Fruit fly (Drosophila melanogaster): ENCODE measurements around the gene CG9281.

Gene CG9281

DNA sequence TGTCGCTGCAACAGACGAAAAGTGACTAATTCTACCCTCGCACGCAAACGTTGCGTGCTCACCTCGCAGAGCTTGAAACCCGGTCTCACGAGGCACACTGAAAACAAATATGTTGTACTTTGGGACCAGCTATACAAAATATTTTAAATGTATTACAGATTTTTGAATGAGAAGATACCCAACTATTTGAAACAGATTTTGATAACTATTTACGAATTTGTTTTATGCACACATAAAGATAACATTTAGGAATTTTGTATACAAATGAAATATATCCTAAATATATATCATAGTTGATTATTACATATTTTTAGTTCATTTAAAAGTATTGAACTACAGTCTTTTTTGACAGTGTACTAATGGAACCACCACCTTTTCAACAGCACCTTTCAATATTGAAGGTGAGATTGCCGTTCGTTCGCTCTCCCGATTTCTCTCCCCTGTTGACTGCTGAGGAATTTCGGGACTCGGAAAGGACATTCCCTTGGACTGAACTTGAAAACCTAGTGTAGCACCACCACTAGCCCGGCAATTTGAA lies 39.2 kb downstream of the CG9281 start, which contains the start of gene CG15646 (continued):
- TF ChIP-seq al (GFP tag; IDR thresholded peaks at IDR 0.05) (no peak), yki (optimal IDR thresholded peaks at IDR 0.05) (no peak), CG16779 (GFP tag; IDR thresholded peaks at IDR 0.05) (no peak), CG31441 (GFP tag; IDR thresholded peaks at IDR 0.05) (peak; percentile 84), chif (GFP tag; optimal IDR thresholded peaks at IDR 0.05) (peak; percentile 3 to 49), CG12219 (GFP tag; optimal IDR thresholded peaks at IDR 0.05) (peak; percentile 47), CG18262 (tag; optimal IDR thresholded peaks at IDR 0.05) (peak; percentile 95), crc (GFP tag; optimal IDR thresholded peaks at IDR 0.05) (no peak), MTF-1 (GFP tag; optimal IDR thresholded peaks at IDR 0.05; ENCODE audit: borderline replicate concordance) (no peak), pzg (GFP tag; optimal IDR thresholded peaks at IDR 0.05) (no peak), Opbp (GFP tag; IDR thresholded peaks at IDR 0.05; ENCODE audit: partially characterized antibody) (peak; percentile 67; the same call in 2 of the 3 replicates), fu2 (GFP tag; optimal IDR thresholded peaks at IDR 0.05) (no peak), crp (GFP tag; optimal IDR thresholded peaks at IDR 0.05) (no peak), CG9437 (GFP tag; optimal IDR thresholded peaks at IDR 0.05) (peak; percentile 53), Dad (GFP tag; optimal IDR thresholded peaks at IDR 0.05) (no peak), ci (GFP tag; IDR thresholded peaks at IDR 0.05) (peak; percentile 51; the same call in 1 of the 3 replicates), CG8944 (GFP tag; optimal IDR thresholded peaks at IDR 0.05) (no peak), CG6813 (GFP tag; optimal IDR thresholded peaks at IDR 0.05) (peak; percentile 40), Adf1 (GFP tag; IDR thresholded peaks at IDR 0.05) (no peak), CG11504 (tag; optimal IDR thresholded peaks at IDR 0.05) (peak; percentile 83), CG6683 (GFP tag; optimal IDR thresholded peaks at IDR 0.05) (no peak), CG6654 (GFP tag; optimal IDR thresholded peaks at IDR 0.05) (no peak), kah (GFP tag; optimal IDR thresholded peaks at IDR 0.05) (peak; percentile 21), CG30403 (GFP tag; optimal IDR thresholded peaks at IDR 0.05) (peak; percentile 70), rib (GFP tag; IDR thresholded peaks at IDR 0.05) (no peak), CG17359 (tag; optimal IDR thresholded peaks at IDR 0.05) (no peak), emc (GFP tag; optimal IDR thresholded peaks at IDR 0.05) (no peak), nom (GFP tag; optimal IDR thresholded peaks at IDR 0.05) (peak; percentile 45), CG10321 (GFP tag; IDR thresholded peaks at IDR 0.05) (no peak), CG7357 (GFP tag; IDR thresholded peaks at IDR 0.05) (no peak), ttk (GFP tag; IDR thresholded peaks at IDR 0.05) (no peak), Doc3 (GFP tag; IDR thresholded peaks at IDR 0.05; ENCODE audit: partially characterized antibody) (no peak), CG13624 (GFP tag; optimal IDR thresholded peaks at IDR 0.05) (no peak), Drgx (GFP tag; IDR thresholded peaks at IDR 0.05) (no peak), bcd (GFP tag; optimal IDR thresholded peaks at IDR 0.05) (peak; percentile 66), sima (GFP tag; optimal IDR thresholded peaks at IDR 0.05) (no peak), inv (GFP tag; IDR thresholded peaks at IDR 0.05; ENCODE audit: partially characterized antibody) (no peak), sr (GFP tag; IDR thresholded peaks at IDR 0.05) (no peak), tna (GFP tag; IDR thresholded peaks at IDR 0.05; ENCODE audit: partially characterized antibody) (no peak), CG11560 (tag; IDR thresholded peaks at IDR 0.05) (no peak), CG13296 (GFP tag; optimal IDR thresholded peaks at IDR 0.05) (peak; percentile 8), lmd (GFP tag; IDR thresholded peaks at IDR 0.05) (peak; percentile 69; the same call in 1 of the 2 replicates), Hr3 (GFP tag; optimal IDR thresholded peaks at IDR 0.05) (peak; percentile 65), Sin3A (optimal IDR thresholded peaks at IDR 0.05) (no peak), trh (GFP tag; optimal IDR thresholded peaks at IDR 0.05) (peak; percentile 15), CG9609 (GFP tag; optimal IDR thresholded peaks at IDR 0.05) (no peak), sd (tag; optimal IDR thresholded peaks at IDR 0.05) (peak; percentile 62), CG7745 (tag; optimal IDR thresholded peaks at IDR 0.05) (peak; percentile 10), Sry-δ (GFP tag; optimal IDR thresholded peaks at IDR 0.05) (no peak), bbx (GFP tag; IDR thresholded peaks at IDR 0.05; ENCODE audit: partially characterized antibody) (peak; percentile 71), hb (GFP tag; IDR thresholded peaks at IDR 0.05; ENCODE audit: partially characterized antibody) (no peak)

Data from whole organism, embryonic.